Fruit fly (Drosophila melanogaster) whole organism: Measurements from ENCODE around the gene CG46466.

ENCODE experiments used
- CG8478 ChIP-seq: fragments of >200 bp; optimal IDR thresholded peaks from 2 replicates; lab custom pipeline; 2018; ENCODE audit warnings: inconsistent platforms
- Dll ChIP-seq: fragments of >200 bp; optimal IDR thresholded peaks from 2 replicates; lab custom pipeline; 2017
- EcR ChIP-seq, 2 experiments: fragments of >200 bp; optimal IDR thresholded peaks; 2 replicates each; lab custom pipeline; 2017; ENCODE audit warnings: missing biosample characterization in 2 of 2, missing genetic modification characterization in 2 of 2, missing genetic modification reagents in 2 of 2
- pan ChIP-seq: fragments of >200 bp; optimal IDR thresholded peaks from 2 replicates; lab custom pipeline; 2017
- psq ChIP-seq: fragments of >200 bp; optimal IDR thresholded peaks from 2 replicates; lab custom pipeline; 2017
- usp ChIP-seq: fragments of >200 bp; optimal IDR thresholded peaks from 2 replicates; lab custom pipeline; 2017; ENCODE audit warnings: missing biosample characterization, missing genetic modification characterization, mixed read lengths

CG46466 gene

DNA sequence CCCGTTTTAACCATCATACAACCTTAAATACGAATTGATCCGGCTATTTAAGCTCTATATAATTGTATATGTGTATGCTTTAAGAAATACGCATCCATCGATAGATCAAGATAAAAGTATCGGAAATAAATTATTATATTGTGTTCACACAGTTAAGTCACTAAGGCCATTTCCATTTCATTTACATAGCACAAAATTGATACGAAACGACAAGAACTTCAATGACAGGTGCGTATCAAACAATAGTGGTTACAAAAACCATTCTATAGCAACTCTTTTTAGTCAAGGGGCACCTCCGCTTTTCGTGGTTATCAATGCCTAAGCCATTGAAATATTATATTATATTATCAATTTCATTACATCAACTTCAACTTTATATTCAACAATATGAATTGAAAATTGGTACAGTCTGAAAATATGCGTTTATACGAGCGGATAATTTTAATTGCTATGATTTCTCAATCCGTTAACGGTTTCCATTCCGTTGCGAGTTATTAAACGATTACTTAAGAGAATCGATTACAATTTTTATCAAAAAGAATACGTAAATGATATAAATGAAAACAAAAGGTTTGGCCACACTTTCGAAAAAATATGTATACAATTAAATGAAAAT lies at the start of gene CG46466, which contains the start of gene Slip1:
TSS of gene CG46466 (minus strand) at position 70 of the 616 bp plus-strand sequence.
TSS of gene Slip1 (plus strand) at position 567 of the 616 bp plus-strand sequence.
- no peak for TF ChIP-seq EcR (GFP tag; optimal IDR thresholded peaks at IDR 0.05; lab: Kevin White, UChicago)
- no peak for TF ChIP-seq Dll (lab: Kevin White, UChicago)
- TF ChIP-seq CG8478 (lab: Kevin White, UChicago) = no peak
- TF ChIP-seq pan (lab: Kevin White, UChicago) = no peak
- TF ChIP-seq usp (GFP tag; lab: Kevin White, UChicago) = no peak
- no peak for TF ChIP-seq psq (lab: Kevin White, UChicago)

- no peak for TF ChIP-seq psq (lab: Kevin White, UChicago)
- TF ChIP-seq pan (lab: Kevin White, UChicago) = no peak
- no peak for TF ChIP-seq usp (GFP tag; lab: Kevin White, UChicago)
- no peak for TF ChIP-seq Dll (lab: Kevin White, UChicago)
- no peak for TF ChIP-seq CG8478 (lab: Kevin White, UChicago)
- TF ChIP-seq EcR (GFP tag; optimal IDR thresholded peaks at IDR 0.05; lab: Kevin White, UChicago) = no peak
Measured at dm6 chr4:709730-710129, 46.8 kb upstream of the CG46466 start.

dm6 chr4:708665-709064 lies 45.7 kb upstream of the CG46466 start:
- TF ChIP-seq EcR (GFP tag; optimal IDR thresholded peaks at IDR 0.05; lab: Kevin White, UChicago) = no peak
- TF ChIP-seq usp (GFP tag; lab: Kevin White, UChicago) = no peak
- TF ChIP-seq pan (lab: Kevin White, UChicago) = no peak
- no peak for TF ChIP-seq psq (lab: Kevin White, UChicago)
- TF ChIP-seq CG8478 (lab: Kevin White, UChicago) = no peak
- no peak for TF ChIP-seq Dll (lab: Kevin White, UChicago)

dm6 chr4:706847-707246 lies 43.9 kb upstream of the CG46466 start:
- no peak for TF ChIP-seq usp (GFP tag; lab: Kevin White, UChicago)
- TF ChIP-seq CG8478 (lab: Kevin White, UChicago) = no peak
- TF ChIP-seq Dll (lab: Kevin White, UChicago) = no peak
- no peak for TF ChIP-seq psq (lab: Kevin White, UChicago)
- TF ChIP-seq pan (lab: Kevin White, UChicago) = no peak
- no peak for TF ChIP-seq EcR (GFP tag; optimal IDR thresholded peaks at IDR 0.05; lab: Kevin White, UChicago)

DNA sequence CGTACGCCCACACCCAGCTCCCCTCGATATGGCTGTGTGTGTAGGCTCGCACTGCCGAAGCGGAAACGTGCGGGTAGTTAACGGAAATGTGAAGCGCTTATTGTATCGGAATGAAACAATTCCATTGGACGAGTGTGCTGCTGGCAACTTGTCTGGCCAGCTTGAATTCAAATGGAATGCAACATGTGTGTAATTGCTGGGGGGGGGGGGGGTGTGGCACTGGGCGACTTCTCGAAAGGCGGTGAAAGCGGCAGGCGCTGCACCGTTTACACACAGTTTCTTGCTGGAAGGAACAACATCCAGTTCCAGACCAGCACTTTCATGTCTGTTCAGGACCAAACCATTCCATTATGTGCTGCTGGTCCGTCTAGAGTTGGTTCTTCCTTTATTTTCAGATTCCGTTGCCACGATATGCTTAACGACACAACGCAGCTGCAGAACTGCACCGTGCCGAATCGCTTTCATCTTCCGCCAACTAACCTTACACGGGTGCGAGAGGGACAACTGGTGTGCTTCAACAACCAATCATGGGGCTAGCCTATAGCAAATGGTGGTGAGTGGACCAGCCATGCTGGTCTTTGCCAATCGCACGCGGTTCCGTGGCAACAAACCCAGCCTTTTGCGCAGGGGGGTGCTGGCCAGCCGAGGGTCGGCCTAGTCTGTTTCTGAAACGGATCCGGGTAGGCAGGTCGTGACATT lies 41.2 kb upstream of the CG46466 start:
- TF ChIP-seq CG8478 (lab: Kevin White, UChicago) (no peak), usp (GFP tag; lab: Kevin White, UChicago) (no peak), pan (lab: Kevin White, UChicago) (peak; percentile 65)

DNA sequence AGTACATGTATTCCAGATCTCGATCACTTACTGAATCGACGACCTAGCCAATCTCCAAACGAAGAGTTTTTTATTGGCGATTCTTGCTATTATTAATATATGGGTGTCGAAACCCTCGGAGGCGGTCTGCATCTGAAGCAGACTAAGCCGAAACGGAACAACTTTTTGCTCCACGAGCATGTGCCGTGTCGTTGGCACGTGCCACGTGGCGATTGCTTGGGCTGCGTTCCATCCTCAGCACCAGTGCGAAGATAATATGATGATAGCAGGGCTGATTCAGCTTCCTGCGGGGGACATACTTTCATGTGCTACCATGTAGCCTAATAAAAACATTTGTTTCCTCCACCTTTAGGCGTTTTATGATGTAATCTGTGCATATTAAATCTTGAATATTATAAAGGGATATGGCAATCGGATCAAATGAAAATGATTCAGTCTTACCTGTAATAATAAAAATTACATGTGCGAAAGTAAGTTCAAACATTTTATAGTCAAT lies 39.9 kb upstream of the CG46466 start:
- TF ChIP-seq pan (lab: Kevin White, UChicago) (no peak), CG8478 (lab: Kevin White, UChicago) (no peak), Dll (lab: Kevin White, UChicago) (no peak), EcR (GFP tag; optimal IDR thresholded peaks at IDR 0.05; lab: Kevin White, UChicago) (no peak), psq (lab: Kevin White, UChicago) (no peak), usp (GFP tag; lab: Kevin White, UChicago) (no peak)

- no peak for TF ChIP-seq EcR (GFP tag; optimal IDR thresholded peaks at IDR 0.05; lab: Kevin White, UChicago)
- no peak for TF ChIP-seq Dll (lab: Kevin White, UChicago)
- TF ChIP-seq psq (lab: Kevin White, UChicago) = no peak
- no peak for TF ChIP-seq CG8478 (lab: Kevin White, UChicago)
- no peak for TF ChIP-seq usp (GFP tag; lab: Kevin White, UChicago)
- no peak for TF ChIP-seq pan (lab: Kevin White, UChicago)
Measured at dm6 chr4:701948-702347, 39.0 kb upstream of the CG46466 start.

dm6 chr4:697463-697862 lies 34.5 kb upstream of the CG46466 start, which contains the start of gene ey:
ey (plus strand) TSS chr4:697689.
- TF ChIP-seq usp (GFP tag; lab: Kevin White, UChicago) (no peak), psq (lab: Kevin White, UChicago) (no peak)

DNA sequence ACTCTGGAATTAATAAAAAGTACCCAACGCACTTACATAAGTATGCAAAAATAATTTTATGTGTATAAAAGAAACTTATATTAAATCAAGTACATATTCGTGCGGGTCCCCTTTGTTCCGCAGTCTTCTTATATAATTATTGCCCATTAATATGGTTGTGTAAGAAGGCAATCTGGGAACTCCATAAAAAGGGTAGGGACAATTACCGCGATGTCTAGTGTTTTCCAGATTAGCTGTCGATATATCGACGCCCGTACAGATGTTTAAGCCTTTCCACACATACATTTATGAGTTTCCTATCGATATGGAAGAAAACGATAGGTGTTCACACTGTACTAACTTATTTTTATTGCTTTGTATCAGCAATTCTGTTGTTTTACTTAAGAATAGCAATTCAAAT lies 33.7 kb upstream of the CG46466 start:
- TF ChIP-seq EcR (GFP tag; optimal IDR thresholded peaks at IDR 0.05; lab: Kevin White, UChicago) (no peak), pan (lab: Kevin White, UChicago) (no peak), Dll (lab: Kevin White, UChicago) (no peak), CG8478 (lab: Kevin White, UChicago) (no peak), usp (GFP tag; lab: Kevin White, UChicago) (no peak), psq (lab: Kevin White, UChicago) (no peak)

- no peak for TF ChIP-seq CG8478 (lab: Kevin White, UChicago)
- TF ChIP-seq usp (GFP tag; lab: Kevin White, UChicago) = no peak
- TF ChIP-seq EcR (GFP tag; optimal IDR thresholded peaks at IDR 0.05; lab: Kevin White, UChicago) = no peak
- no peak for TF ChIP-seq pan (lab: Kevin White, UChicago)
- no peak for TF ChIP-seq Dll (lab: Kevin White, UChicago)
- TF ChIP-seq psq (lab: Kevin White, UChicago) = no peak
Measured at dm6 chr4:695845-696244, 32.9 kb upstream of the CG46466 start, which contains the start of gene myo. myo (minus strand) TSS chr4:696055.
